Worm (Caenorhabditis elegans) whole organism, young adult: Measurements from ENCODE around the gene glb-30.
A peak's percentile ranks its signal among the peaks of the same experiment; 100 is the strongest.

Experiments used
- B0019.2 ChIP-seq: fragments of 200-800 bp; sonication (Bioruptor generic); conservative IDR thresholded peaks from 2 replicates; pipeline ENCODE4 v1.3.6; 2022; ENCODE audit warnings: missing genetic modification reagents, missing genetic modification characterization, missing compliant biosample characterization
- F22D6.2 ChIP-seq: sonication (generic microtip); optimal IDR thresholded peaks from 2 replicates; lab custom pipeline; 2016; ENCODE audit warnings: mild to moderate bottlenecking, missing genetic modification characterization, missing compliant biosample characterization
- F23B12.7 ChIP-seq: sonication (generic microtip); optimal IDR thresholded peaks from 2 replicates; lab custom pipeline; 2017; ENCODE audit warnings: missing genetic modification characterization, mild to moderate bottlenecking, missing compliant biosample characterization, antibody characterized with exemption, moderate library complexity; ENCODE audit not compliant: insufficient read depth
- F33H1.4 ChIP-seq: fragments of 200-800 bp; sonication (Bioruptor generic); IDR thresholded peaks from 2 replicates; pipeline ENCODE4 v1.3.6; 2022; ENCODE audit warnings: missing genetic modification reagents, missing genetic modification characterization, missing compliant biosample characterization
- F37B4.10 ChIP-seq: fragments of 200-800 bp; sonication (Bioruptor generic); IDR thresholded peaks from 2 replicates; pipeline ENCODE4 v1.3.6; 2022; ENCODE audit warnings: missing genetic modification characterization, missing compliant biosample characterization
- F57A8.1 ChIP-seq: fragments of 200-800 bp; sonication (Bioruptor generic); optimal IDR thresholded peaks from 2 replicates; lab custom pipeline; 2018; ENCODE audit warnings: mild to moderate bottlenecking, missing genetic modification characterization, moderate library complexity, missing compliant biosample characterization
- F57C9.4 ChIP-seq: sonication (generic microtip); optimal IDR thresholded peaks from 2 replicates; lab custom pipeline; 2017; ENCODE audit warnings: mild to moderate bottlenecking, missing genetic modification characterization, missing compliant biosample characterization
- T07F8.4 ChIP-seq: sonication (generic microtip); optimal IDR thresholded peaks from 2 replicates; lab custom pipeline; 2016; ENCODE audit warnings: mild to moderate bottlenecking, missing genetic modification characterization, moderate library complexity, missing compliant biosample characterization
- ZK185.1 ChIP-seq: sonication (generic microtip); optimal IDR thresholded peaks from 2 replicates; lab custom pipeline; 2016; ENCODE audit warnings: mild to moderate bottlenecking, missing genetic modification characterization, missing compliant biosample characterization; ENCODE audit not compliant: poor library complexity, severe bottlenecking
- akir-1 ChIP-seq: fragments of 200-800 bp; sonication (Bioruptor generic); optimal IDR thresholded peaks from 2 replicates; lab custom pipeline; 2018; ENCODE audit warnings: mild to moderate bottlenecking, missing genetic modification characterization, moderate library complexity, missing compliant biosample characterization
- ama-1 ChIP-seq, 3 experiments: fragments of 150-350 bp in 1 of 3; sonication (generic microtip) in 2 of 3; optimal IDR thresholded peaks; 2 replicates each; lab custom pipeline; 2014 to 2018; ENCODE audit warnings: missing biosample characterization in 2 of 3, missing genetic modification characterization in 2 of 3, missing genetic modification reagents in 2 of 3
- aptf-3 ChIP-seq: fragments of 200-800 bp; sonication (Bioruptor generic); IDR thresholded peaks from 2 replicates; pipeline ENCODE4 v1.3.6; 2022; ENCODE audit warnings: missing genetic modification characterization, missing compliant biosample characterization
- attf-3 ChIP-seq: fragments of 200-800 bp; sonication (Bioruptor generic); conservative IDR thresholded peaks from 2 replicates; pipeline ENCODE4 v1.3.6; 2022; ENCODE audit warnings: missing genetic modification reagents, missing genetic modification characterization, missing compliant biosample characterization
- cebp-1 ChIP-seq, 2 experiments: fragments of 200-800 bp in 1 of 2; sonication (Bioruptor generic) in 1 of 2; sonication (generic microtip) in 1 of 2; IDR thresholded peaks in 1 of 2; optimal IDR thresholded peaks in 1 of 2; 2 replicates each; pipeline versions ENCODE4 v1.3.6 to Lab custom; 2017 to 2022; ENCODE audit warnings: missing compliant biosample characterization in 2 of 2, missing genetic modification characterization in 2 of 2, mild to moderate bottlenecking in 1 of 2, missing genetic modification reagents in 1 of 2, moderate library complexity in 1 of 2
- ceh-27 ChIP-seq: fragments of 200-800 bp; sonication (Bioruptor generic); optimal IDR thresholded peaks from 2 replicates; lab custom pipeline; 2018; ENCODE audit warnings: mild to moderate bottlenecking, missing genetic modification characterization, moderate library complexity, missing compliant biosample characterization
- ceh-40 ChIP-seq: fragments of 200-800 bp; sonication (Bioruptor generic); IDR thresholded peaks from 2 replicates; pipeline ENCODE4 v1.3.6; 2022; ENCODE audit warnings: missing genetic modification characterization, missing compliant biosample characterization
- ceh-91 ChIP-seq: fragments of 200-800 bp; sonication (Bioruptor generic); IDR thresholded peaks from 2 replicates; pipeline ENCODE4 v1.3.6; 2022; ENCODE audit warnings: missing genetic modification reagents, missing genetic modification characterization, missing compliant biosample characterization
- dpff-1 ChIP-seq: sonication (generic microtip); optimal IDR thresholded peaks from 2 replicates; lab custom pipeline; 2017; ENCODE audit warnings: mild to moderate bottlenecking, missing genetic modification characterization, missing compliant biosample characterization
- egrh-3 ChIP-seq: fragments of 200-800 bp; sonication (Bioruptor generic); IDR thresholded peaks from 2 replicates; pipeline ENCODE4 v1.3.6; 2022; ENCODE audit warnings: missing genetic modification reagents, missing genetic modification characterization, missing compliant biosample characterization
- ekl-4 ChIP-seq: fragments of 200-800 bp; sonication (Bioruptor generic); IDR thresholded peaks from 2 replicates; pipeline ENCODE4 v1.3.6; 2022; ENCODE audit warnings: missing genetic modification reagents, missing genetic modification characterization, missing compliant biosample characterization
- gei-17 ChIP-seq: fragments of 200-800 bp; sonication (Bioruptor generic); optimal IDR thresholded peaks from 2 replicates; lab custom pipeline; 2018; ENCODE audit warnings: mild to moderate bottlenecking, missing genetic modification characterization, missing compliant biosample characterization
- him-1 ChIP-seq: sonication (generic microtip); optimal IDR thresholded peaks from 2 replicates; lab custom pipeline; 2016; ENCODE audit warnings: missing genotype, missing genetic modification reagents, missing genetic modification characterization, missing compliant biosample characterization
- hlh-26 ChIP-seq: fragments of 200-800 bp; sonication (Bioruptor generic); conservative IDR thresholded peaks from 2 replicates; pipeline ENCODE4 v1.3.6; 2022; ENCODE audit warnings: missing genetic modification reagents, missing genetic modification characterization, missing compliant biosample characterization
- hmg-1.2 ChIP-seq: fragments of 200-800 bp; sonication (Bioruptor generic); IDR thresholded peaks from 2 replicates; pipeline ENCODE4 v1.3.6; 2022; ENCODE audit warnings: missing genetic modification reagents, missing genetic modification characterization, missing compliant biosample characterization
- let-607 ChIP-seq, 2 experiments: fragments of 200-800 bp in 1 of 2; sonication (Bioruptor generic) in 1 of 2; sonication (generic microtip) in 1 of 2; optimal IDR thresholded peaks; 2 replicates each; lab custom pipeline; 2016 to 2018; ENCODE audit warnings: mild to moderate bottlenecking in 2 of 2, missing compliant biosample characterization in 2 of 2, missing genetic modification characterization in 2 of 2, moderate library complexity in 2 of 2, missing genotype in 1 of 2
- lin-35 ChIP-seq, 3 experiments: fragments of 150-350 bp in 2 of 3; sonication (generic microtip) in 1 of 3; optimal IDR thresholded peaks; 2 replicates each; lab custom pipeline; 2014 to 2018; ENCODE audit warnings: missing biosample characterization in 3 of 3, missing genetic modification characterization in 3 of 3, missing genetic modification reagents in 3 of 3
- lin-40 ChIP-seq: sonication (generic microtip); optimal IDR thresholded peaks from 2 replicates; lab custom pipeline; 2016; ENCODE audit warnings: missing genetic modification characterization, mild to moderate bottlenecking, missing compliant biosample characterization, missing genotype, missing genetic modification reagents
- lin-54 ChIP-seq: fragments of 200-800 bp; sonication (Bioruptor generic); optimal IDR thresholded peaks from 2 replicates; lab custom pipeline; 2018; ENCODE audit warnings: mild to moderate bottlenecking, missing genetic modification characterization, missing compliant biosample characterization
- madf-6 ChIP-seq: fragments of 200-800 bp; sonication (Bioruptor generic); IDR thresholded peaks from 2 replicates; pipeline ENCODE4 v1.3.6; 2022; ENCODE audit warnings: missing genetic modification reagents, missing genetic modification characterization, missing compliant biosample characterization
- madf-8 ChIP-seq: fragments of 200-800 bp; sonication (Bioruptor generic); conservative IDR thresholded peaks from 2 replicates; pipeline ENCODE4 v1.3.6; 2022; ENCODE audit warnings: missing genetic modification reagents, missing genetic modification characterization, missing compliant biosample characterization
- mxl-1 ChIP-seq: sonication (generic microtip); optimal IDR thresholded peaks from 2 replicates; lab custom pipeline; 2016; ENCODE audit warnings: missing genetic modification characterization, missing compliant biosample characterization
- nfya-1 ChIP-seq: sonication (generic microtip); optimal IDR thresholded peaks from 2 replicates; lab custom pipeline; 2017; ENCODE audit warnings: antibody characterized with exemption, missing compliant biosample characterization, missing genetic modification characterization, borderline replicate concordance; ENCODE audit not compliant: insufficient read depth
- nfya-2 ChIP-seq: fragments of 200-800 bp; sonication (Bioruptor generic); IDR thresholded peaks from 2 replicates; pipeline ENCODE4 v1.3.6; 2022; ENCODE audit warnings: missing genetic modification reagents, missing genetic modification characterization, missing compliant biosample characterization
- nfyb-1 ChIP-seq: fragments of 200-800 bp; sonication (Bioruptor generic); IDR thresholded peaks from 2 replicates; pipeline ENCODE4 v1.3.6; 2022; ENCODE audit warnings: missing genetic modification reagents, missing genetic modification characterization, missing compliant biosample characterization
- nhr-179 ChIP-seq: sonication (generic microtip); optimal IDR thresholded peaks from 2 replicates; lab custom pipeline; 2016; ENCODE audit warnings: mild to moderate bottlenecking, missing genetic modification characterization, missing compliant biosample characterization
- nhr-90 ChIP-seq: sonication (generic microtip); optimal IDR thresholded peaks from 2 replicates; lab custom pipeline; 2016; ENCODE audit warnings: missing genotype, mild to moderate bottlenecking, missing genetic modification characterization, missing compliant biosample characterization
- pha-4 ChIP-seq: fragments of 150-350 bp; sonication (generic microtip); optimal IDR thresholded peaks from 2 replicates; lab custom pipeline; 2014; ENCODE audit warnings: missing biosample characterization, missing genetic modification reagents, missing genetic modification characterization
- rcor-1 ChIP-seq: fragments of 200-800 bp; sonication (Bioruptor generic); IDR thresholded peaks from 2 replicates; pipeline ENCODE4 v1.3.6; 2022; ENCODE audit warnings: missing genetic modification reagents, missing genetic modification characterization, missing compliant biosample characterization
- snpc-3.4 ChIP-seq: sonication (generic microtip); optimal IDR thresholded peaks from 2 replicates; lab custom pipeline; 2017; ENCODE audit warnings: missing genetic modification characterization, mild to moderate bottlenecking, missing compliant biosample characterization, antibody characterized with exemption, moderate library complexity, missing genotype, missing genetic modification reagents
- sptf-2 ChIP-seq: fragments of 200-800 bp; sonication (Bioruptor generic); optimal IDR thresholded peaks from 2 replicates; lab custom pipeline; 2018; ENCODE audit warnings: mild to moderate bottlenecking, missing genetic modification characterization, missing compliant biosample characterization
- unc-130 ChIP-seq: sonication (generic microtip); optimal IDR thresholded peaks from 2 replicates; lab custom pipeline; 2016; ENCODE audit warnings: missing genetic modification reagents, missing genetic modification characterization, missing compliant biosample characterization
- ztf-18 ChIP-seq: sonication (generic microtip); optimal IDR thresholded peaks from 2 replicates; lab custom pipeline; 2016; ENCODE audit warnings: missing genotype, mild to moderate bottlenecking, missing genetic modification characterization, missing compliant biosample characterization
- ztf-25 ChIP-seq: fragments of 200-800 bp; sonication (Bioruptor generic); IDR thresholded peaks from 2 replicates; pipeline ENCODE4 v1.3.6; 2022; ENCODE audit warnings: missing genetic modification reagents, missing genetic modification characterization, missing compliant biosample characterization

Gene glb-30

ce11 chrIII:1618915-1619314, 49.5 kb downstream of the glb-30 start, which contains the start of gene Y22D7AL.10 (continued):
- peak; percentile 97 for TF ChIP-seq ZK185.1 (tag; lab: Kevin White, UChicago)
- peak; percentile 100 for TF ChIP-seq nfyb-1
- TF ChIP-seq F23B12.7 (tag; lab: Kevin White, UChicago), result peak; percentile 91
- no peak for TF ChIP-seq nfya-1
- peak; percentile 99 for TF ChIP-seq lin-40 (tag; lab: Kevin White, UChicago)
- no peak for TF ChIP-seq mxl-1 (tag; lab: Kevin White, UChicago)
- TF ChIP-seq him-1 (tag; lab: Kevin White, UChicago), result peak; percentile 68
- peak; percentile 91 for TF ChIP-seq gei-17 (GFP tag; lab: Kevin White, UChicago)
- peak; percentile 73 for TF ChIP-seq pha-4 (tag; lab: Kevin White, UChicago)
- peak; percentile 98 for TF ChIP-seq unc-130 (GFP tag; lab: Kevin White, UChicago)
- TF ChIP-seq lin-54, result peak; percentile 98
- TF ChIP-seq F57A8.1 (GFP tag; lab: Kevin White, UChicago), result peak; percentile 81
- TF ChIP-seq sptf-2 (GFP tag; lab: Kevin White, UChicago), result peak; percentile 68
- TF ChIP-seq ekl-4 (GFP tag; lab: Robert Waterston, UW), result peak; percentile 99
- TF ChIP-seq nfya-2 (GFP tag; lab: Robert Waterston, UW), result peak; percentile 100
- peak; percentile 86 for TF ChIP-seq attf-3 (GFP tag; lab: Robert Waterston, UW)
- no peak for TF ChIP-seq akir-1 (GFP tag; lab: Kevin White, UChicago)
- TF ChIP-seq nhr-90 (tag; lab: Kevin White, UChicago), result peak; percentile 82
- TF ChIP-seq cebp-1 (GFP tag; IDR thresholded peaks at IDR 0.05; lab: Robert Waterston, UW), result peak; percentile 77
- TF ChIP-seq cebp-1 (tag; optimal IDR thresholded peaks at IDR 0.05; lab: Kevin White, UChicago), result peak; percentile 96
- TF ChIP-seq F33H1.4 (GFP tag; lab: Robert Waterston, UW), result peak; percentile 88
- TF ChIP-seq let-607 (tag; optimal IDR thresholded peaks at IDR 0.05; lab: Kevin White, UChicago), result peak; percentile 83 to 92
- TF ChIP-seq aptf-3 (GFP tag; lab: Robert Waterston, UW), result 0 out of 2 replicates have a peak, but pooled peaks have one; percentile 41
- peak; percentile 72 for TF ChIP-seq T07F8.4 (tag; lab: Kevin White, UChicago)
- peak; percentile 91 for TF ChIP-seq B0019.2 (GFP tag; lab: Robert Waterston, UW)
- TF ChIP-seq ztf-18, result peak; percentile 77
- TF ChIP-seq ceh-91 (GFP tag; lab: Robert Waterston, UW), result peak; percentile 96
- TF ChIP-seq F57C9.4 (tag; lab: Kevin White, UChicago), result peak; percentile 93
- TF ChIP-seq madf-8, result peak; percentile 92
- TF ChIP-seq nhr-179 (tag; lab: Kevin White, UChicago), result no peak
- peak; percentile 87 for TF ChIP-seq F22D6.2
- TF ChIP-seq madf-6, result peak; percentile 97
- TF ChIP-seq egrh-3, result peak; percentile 80
- no peak for TF ChIP-seq hlh-26 (GFP tag; lab: Robert Waterston, UW)
- peak; percentile 88 for TF ChIP-seq hmg-1.2 (GFP tag; lab: Robert Waterston, UW)
- peak; percentile 98 for TF ChIP-seq ceh-27
- TF ChIP-seq lin-35 (GFP tag; optimal IDR thresholded peaks at IDR 0.05; lab: Kevin White, UChicago), result peak; percentile 72 to 95 (median 94)
- 0 out of 2 replicates have a peak, but pooled peaks have one; percentile 44 for TF ChIP-seq ceh-40 (GFP tag; lab: Robert Waterston, UW)
- TF ChIP-seq F37B4.10 (GFP tag; lab: Robert Waterston, UW), result peak; percentile 96
- TF ChIP-seq rcor-1 (GFP tag; lab: Robert Waterston, UW), result peak; percentile 97
- TF ChIP-seq snpc-3.4 (tag; lab: Kevin White, UChicago), result peak; percentile 96
- TF ChIP-seq dpff-1 (tag; lab: Kevin White, UChicago), result peak; percentile 85
- no peak for TF ChIP-seq ama-1 (optimal IDR thresholded peaks at IDR 0.05; lab: Kevin White, UChicago)
- peak in 1 of 2 experiments; percentile 67 for TF ChIP-seq ama-1 (GFP tag; optimal IDR thresholded peaks at IDR 0.05; lab: Kevin White, UChicago)
- TF ChIP-seq ztf-25, result 0 out of 2 replicates have a peak, but pooled peaks have one; percentile 73
